Worm (Caenorhabditis elegans): ENCODE measurements around the gene M05D6.8.

DNA sequence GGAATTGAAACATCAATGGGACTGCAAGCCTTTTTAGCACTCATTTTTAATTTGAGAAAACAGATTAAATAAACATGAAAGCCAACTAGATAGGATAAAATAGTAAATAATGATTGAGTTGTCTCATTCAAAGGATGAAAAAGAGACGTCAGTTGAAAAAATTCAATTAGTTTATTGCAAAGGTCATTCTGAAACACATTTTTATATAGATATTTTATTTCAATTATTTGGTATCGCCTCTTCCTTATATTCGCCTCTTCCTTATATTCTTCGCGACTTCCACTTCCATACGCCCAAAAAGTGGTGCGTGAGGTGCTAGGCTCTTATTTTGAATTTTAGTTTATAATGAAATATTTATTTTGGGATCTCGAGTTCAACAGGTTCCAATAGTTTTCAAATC, 36.0 kb downstream of the M05D6.8 start, which contains the start of gene acp-4:
- TF ChIP-seq ama-1 (optimal IDR thresholded peaks at IDR 0.05) (no peak), tbx-37 (GFP tag; conservative IDR thresholded peaks at IDR 0.05) (no peak), flt-1 (GFP tag; IDR thresholded peaks at IDR 0.05) (no peak), hmbx-1 (tag; optimal IDR thresholded peaks at IDR 0.05) (no peak), ets-7 (tag; optimal IDR thresholded peaks at IDR 0.05) (no peak), hmg-4 (GFP tag; optimal IDR thresholded peaks at IDR 0.05) (no peak), ceh-36 (tag; optimal IDR thresholded peaks at IDR 0.05) (no peak), F13C5.2 (tag; optimal IDR thresholded peaks at IDR 0.05) (no peak), hnd-1 (tag; optimal IDR thresholded peaks at IDR 0.05) (no peak), ceh-13 (GFP tag; optimal IDR thresholded peaks at IDR 0.05) (no peak)

Data from whole organism, early embryonic.